Fruit fly (Drosophila melanogaster) whole organism, prepupa: Measurements from ENCODE around the gene CG17717.

Experiments used
- CG16779 ChIP-seq: fragments of 200-800 bp; sonication (Bioruptor generic); optimal IDR thresholded peaks from 3 replicates; lab custom pipeline; 2017; ENCODE audit warnings: missing biosample characterization, mild to moderate bottlenecking, missing genetic modification characterization
- CG8632 ChIP-seq: fragments of 200-800 bp; sonication (Bioruptor generic); optimal IDR thresholded peaks from 3 replicates; lab custom pipeline; 2016; ENCODE audit warnings: missing biosample characterization, missing genetic modification characterization
- ss ChIP-seq, 2 experiments: fragments of 200-800 bp; sonication (Bioruptor generic); optimal IDR thresholded peaks; 2 replicates in 1 of 2; 3 replicates in 1 of 2; lab custom pipeline; 2017 to 2018; ENCODE audit warnings: mild to moderate bottlenecking in 2 of 2, missing biosample characterization in 2 of 2, missing genetic modification characterization in 2 of 2, moderate library complexity in 1 of 2

DNA sequence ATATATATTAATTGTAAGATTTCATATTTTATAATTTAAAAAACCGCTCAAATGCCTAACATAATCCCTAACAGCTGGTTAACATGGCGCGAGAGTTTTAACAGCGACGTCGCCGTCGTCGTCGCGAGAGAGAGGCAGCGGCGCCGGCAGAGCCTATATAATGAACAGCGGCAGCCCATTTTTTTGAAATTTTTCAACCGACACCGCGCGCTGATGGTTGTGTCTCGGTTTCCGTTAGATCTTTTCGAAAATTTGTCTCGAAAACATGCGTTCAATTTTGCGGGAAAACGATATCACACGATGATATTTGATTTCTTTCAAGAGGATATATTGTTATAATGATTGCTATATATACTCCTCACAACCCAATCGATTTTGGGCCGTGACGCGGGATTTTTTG, 10.8 kb downstream of the CG17717 start, which contains the start of gene pigs:
- no peak for TF ChIP-seq ss (GFP tag; optimal IDR thresholded peaks at IDR 0.05; lab: Kevin White, UChicago)
- no peak for TF ChIP-seq CG8632 (GFP tag; lab: Kevin White, UChicago)
- TF ChIP-seq CG16779 (tag; lab: Kevin White, UChicago), result no peak
